Fruit fly (Drosophila melanogaster) Kc167 (cell line): Measurements from ENCODE around the gene DEF8.

Experiments
- Myc ChIP-seq: fragments of >200 bp; optimal IDR thresholded peaks from 2 replicates; lab custom pipeline; 2017; ENCODE audit warnings: missing external identifiers
- Sin3A ChIP-seq: fragments of >200 bp; optimal IDR thresholded peaks from 2 replicates; lab custom pipeline; 2018; ENCODE audit warnings: missing external identifiers
- h ChIP-seq: fragments of >200 bp; optimal IDR thresholded peaks from 3 replicates; lab custom pipeline; 2018; ENCODE audit warnings: missing external identifiers
- psq ChIP-seq: fragments of >200 bp; optimal IDR thresholded peaks from 2 replicates; lab custom pipeline; 2017; ENCODE audit warnings: missing external identifiers
- ttk ChIP-seq: sonication (Bioruptor generic); optimal IDR thresholded peaks from 2 replicates; lab custom pipeline; 2017; ENCODE audit warnings: missing external identifiers

DNA sequence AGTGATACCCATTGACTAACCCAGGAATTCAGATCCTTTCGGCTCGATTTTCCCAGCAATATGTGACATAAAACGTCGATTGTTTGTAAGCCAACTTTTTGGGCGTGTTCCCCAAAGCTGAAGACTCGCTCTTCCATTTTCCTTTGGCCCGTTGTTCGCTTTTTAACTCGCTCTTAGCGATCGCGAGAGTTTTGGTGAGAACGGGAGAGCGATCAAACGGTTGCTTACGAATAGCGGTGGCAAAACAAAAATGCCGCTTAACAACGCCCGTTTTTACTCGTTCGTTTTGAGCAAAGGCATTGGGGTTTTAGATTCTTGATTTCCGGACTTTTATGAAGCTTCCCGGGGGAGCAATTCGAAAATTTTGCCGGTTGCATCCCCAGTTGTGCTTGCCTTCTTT is 15.0 kb downstream of the DEF8 start:
- TF ChIP-seq psq (lab: Kevin White, UChicago) = no peak
- TF ChIP-seq Sin3A (lab: Kevin White, UChicago) = no peak
- TF ChIP-seq ttk = no peak
- TF ChIP-seq Myc (lab: Kevin White, UChicago) = no peak
- TF ChIP-seq h (lab: Kevin White, UChicago) = no peak
